Fruit fly (Drosophila melanogaster) whole organism, embryonic: ENCODE data around the gene CG14427.

Experiments used
- Abd-B ChIP-seq: fragments of 200-800 bp; sonication (Bioruptor generic); optimal IDR thresholded peaks from 2 replicates; lab custom pipeline; 2018; ENCODE audit warnings: missing biosample characterization, mild to moderate bottlenecking, missing genetic modification characterization, moderate library complexity
- BEAF-32 ChIP-seq: fragments of 200-800 bp; sonication (Bioruptor generic); optimal IDR thresholded peaks from 3 replicates; lab custom pipeline; 2017; ENCODE audit warnings: missing biosample characterization, missing genetic modification characterization, mild to moderate bottlenecking, moderate library complexity, missing genetic modification reagents
- CG10543 ChIP-seq: fragments of 200-800 bp; sonication (Bioruptor generic); optimal IDR thresholded peaks from 3 replicates; lab custom pipeline; 2017; ENCODE audit warnings: missing biosample characterization, mild to moderate bottlenecking, missing genetic modification characterization, moderate library complexity
- CG10654 ChIP-seq: fragments of 200-800 bp; sonication (Bioruptor generic); optimal IDR thresholded peaks from 2 replicates; lab custom pipeline; 2016; ENCODE audit warnings: missing biosample characterization, missing genetic modification characterization
- CG11560 ChIP-seq: fragments of 200-800 bp; sonication (Bioruptor generic); IDR thresholded peaks from 3 replicates; pipeline ENCODE4 v1.3.6; 2022; ENCODE audit warnings: missing biosample characterization, missing genetic modification characterization
- CG11695 ChIP-seq: fragments of 200-800 bp; sonication (Bioruptor generic); IDR thresholded peaks from 3 replicates; pipeline ENCODE4 v1.3.6; 2022; ENCODE audit warnings: missing biosample characterization, missing genetic modification characterization
- CG14965 ChIP-seq: fragments of 200-800 bp; sonication (Bioruptor generic); optimal IDR thresholded peaks from 2 replicates; lab custom pipeline; 2016; ENCODE audit warnings: missing biosample characterization, missing genetic modification characterization, borderline replicate concordance
- CG15073 ChIP-seq: fragments of 200-800 bp; sonication (Bioruptor generic); optimal IDR thresholded peaks from 2 replicates; lab custom pipeline; 2016; ENCODE audit warnings: missing biosample characterization, missing genetic modification characterization
- CG1603 ChIP-seq: fragments of 200-800 bp; sonication (Bioruptor generic); optimal IDR thresholded peaks from 2 replicates; lab custom pipeline; 2019; ENCODE audit warnings: missing biosample characterization, mild to moderate bottlenecking, missing genetic modification characterization, moderate library complexity
- CG16815 ChIP-seq: fragments of 200-800 bp; sonication (Bioruptor generic); optimal IDR thresholded peaks from 3 replicates; lab custom pipeline; 2017; ENCODE audit warnings: missing biosample characterization, mild to moderate bottlenecking, missing genetic modification characterization
- CG18599 ChIP-seq: fragments of 200-800 bp; sonication (Bioruptor generic); optimal IDR thresholded peaks from 3 replicates; lab custom pipeline; 2017; ENCODE audit warnings: missing biosample characterization, missing genetic modification characterization, mild to moderate bottlenecking, moderate library complexity, missing genetic modification reagents
- CG2678 ChIP-seq: fragments of 200-800 bp; sonication (Bioruptor generic); optimal IDR thresholded peaks from 3 replicates; lab custom pipeline; 2019; ENCODE audit warnings: missing biosample characterization, mild to moderate bottlenecking, missing genetic modification characterization, moderate library complexity
- CG30403 ChIP-seq: fragments of 200-800 bp; sonication (Bioruptor generic); optimal IDR thresholded peaks from 3 replicates; lab custom pipeline; 2016; ENCODE audit warnings: missing biosample characterization, missing genetic modification characterization
- CG32772 ChIP-seq: fragments of 200-800 bp; sonication (Bioruptor generic); IDR thresholded peaks from 2 replicates; pipeline ENCODE4 v1.3.6; 2022; ENCODE audit warnings: missing biosample characterization, missing genetic modification characterization
- CG5953 ChIP-seq: fragments of 200-800 bp; sonication (Bioruptor generic); IDR thresholded peaks from 2 replicates; pipeline ENCODE4 v1.3.6; 2022; ENCODE audit warnings: missing biosample characterization, missing genetic modification characterization
- CG6654 ChIP-seq: fragments of 200-800 bp; sonication (Bioruptor generic); optimal IDR thresholded peaks from 2 replicates; lab custom pipeline; 2017; ENCODE audit warnings: missing biosample characterization, mild to moderate bottlenecking, missing genetic modification characterization
- CG6791 ChIP-seq: fragments of 200-800 bp; sonication (Bioruptor generic); IDR thresholded peaks from 3 replicates; pipeline ENCODE4 v1.3.6; 2022; ENCODE audit warnings: missing biosample characterization, missing genetic modification characterization; ENCODE audit not compliant: partially characterized antibody
- CG8924 ChIP-seq: fragments of 200-800 bp; optimal IDR thresholded peaks from 3 replicates; lab custom pipeline; 2019; ENCODE audit warnings: missing biosample characterization, mild to moderate bottlenecking, missing genetic modification characterization, moderate library complexity
- CG9797 ChIP-seq: fragments of 200-800 bp; sonication (Bioruptor generic); optimal IDR thresholded peaks from 3 replicates; lab custom pipeline; 2018; ENCODE audit warnings: missing biosample characterization, mild to moderate bottlenecking, missing genetic modification characterization
- D19B ChIP-seq: fragments of 200-800 bp; sonication (Bioruptor generic); optimal IDR thresholded peaks from 2 replicates; lab custom pipeline; 2017; ENCODE audit warnings: missing biosample characterization, mild to moderate bottlenecking, missing genetic modification characterization
- Dip3 ChIP-seq: fragments of 200-800 bp; sonication (Bioruptor generic); optimal IDR thresholded peaks from 3 replicates; lab custom pipeline; 2016; ENCODE audit warnings: missing biosample characterization, missing genetic modification characterization
- Doc2 ChIP-seq: fragments of 200-800 bp; sonication (Bioruptor generic); IDR thresholded peaks from 2 replicates; pipeline ENCODE4 v1.3.6; 2022; ENCODE audit warnings: missing biosample characterization, missing genetic modification characterization
- Eip74EF ChIP-seq, 2 experiments: fragments of 200-800 bp in 1 of 2; fragments of >200 bp in 1 of 2; sonication (Bioruptor generic) in 1 of 2; optimal IDR thresholded peaks; 2 replicates each; lab custom pipeline; 2017 to 2019; ENCODE audit warnings: missing biosample characterization in 2 of 2, missing genetic modification characterization in 2 of 2, mild to moderate bottlenecking in 1 of 2, moderate library complexity in 1 of 2
- Fer3 ChIP-seq: fragments of 200-800 bp; sonication (Bioruptor generic); optimal IDR thresholded peaks from 2 replicates; lab custom pipeline; 2018; ENCODE audit warnings: missing biosample characterization, mild to moderate bottlenecking, missing genetic modification characterization, moderate library complexity
- Gug ChIP-seq: fragments of 200-800 bp; sonication (Bioruptor generic); IDR thresholded peaks from 4 replicates; pipeline ENCODE4 v1.3.6; 2022; ENCODE audit warnings: missing biosample characterization, missing genetic modification characterization
- Hand ChIP-seq: fragments of 200-800 bp; sonication (Bioruptor generic); optimal IDR thresholded peaks from 2 replicates; lab custom pipeline; 2017; ENCODE audit warnings: mild to moderate bottlenecking, missing biosample characterization, missing genetic modification reagents, missing genetic modification characterization
- Kr ChIP-seq: fragments of 200-800 bp; sonication (Bioruptor generic); optimal IDR thresholded peaks from 2 replicates; lab custom pipeline; 2017; ENCODE audit warnings: missing biosample characterization, mild to moderate bottlenecking, missing genetic modification characterization
- Mrtf ChIP-seq: fragments of 200-800 bp; sonication (Bioruptor generic); IDR thresholded peaks from 3 replicates; pipeline ENCODE4 v1.3.6; 2022; ENCODE audit warnings: missing biosample characterization, missing genetic modification characterization
- NC2α ChIP-seq: fragments of 200-800 bp; sonication (Bioruptor generic); optimal IDR thresholded peaks from 2 replicates; lab custom pipeline; 2016; ENCODE audit warnings: missing biosample characterization, missing genetic modification characterization
- NFAT ChIP-seq: fragments of 200-800 bp; sonication (Bioruptor generic); IDR thresholded peaks from 2 replicates; pipeline ENCODE4 v1.3.6; 2022; ENCODE audit warnings: missing biosample characterization, missing genetic modification characterization
- Nf-YB ChIP-seq: fragments of 200-800 bp; sonication (Bioruptor generic); optimal IDR thresholded peaks from 3 replicates; lab custom pipeline; 2019; ENCODE audit warnings: missing biosample characterization, mild to moderate bottlenecking, missing genetic modification characterization, moderate library complexity
- Sry-δ ChIP-seq: fragments of 200-800 bp; sonication (Bioruptor generic); optimal IDR thresholded peaks from 2 replicates; lab custom pipeline; 2016; ENCODE audit warnings: missing biosample characterization, missing genetic modification characterization
- Taf1 ChIP-seq: fragments of 200-800 bp; sonication (Bioruptor generic); IDR thresholded peaks from 2 replicates; pipeline ENCODE4 v1.3.6; 2022; ENCODE audit warnings: missing biosample characterization, missing genetic modification characterization
- al ChIP-seq: fragments of 200-800 bp; sonication (Bioruptor generic); IDR thresholded peaks from 2 replicates; pipeline ENCODE4 v1.3.6; 2022; ENCODE audit warnings: missing biosample characterization, missing genetic modification characterization
- chm ChIP-seq: fragments of 200-800 bp; sonication (Bioruptor generic); IDR thresholded peaks from 2 replicates; pipeline ENCODE4 v1.3.6; 2022; ENCODE audit warnings: missing biosample characterization, missing genetic modification characterization
- corto ChIP-seq: fragments of 200-800 bp; sonication (Bioruptor generic); optimal IDR thresholded peaks from 2 replicates; lab custom pipeline; 2016; ENCODE audit warnings: missing biosample characterization, mild to moderate bottlenecking, missing genetic modification characterization, moderate library complexity
- croc ChIP-seq: fragments of 200-800 bp; sonication (Bioruptor generic); conservative IDR thresholded peaks from 3 replicates; pipeline ENCODE4 v1.3.6; 2022; ENCODE audit warnings: missing biosample characterization, missing genetic modification characterization
- disco-r ChIP-seq: fragments of 200-800 bp; sonication (Bioruptor generic); optimal IDR thresholded peaks from 2 replicates; lab custom pipeline; 2016; ENCODE audit warnings: missing biosample characterization, missing genetic modification characterization
- dmrt99B ChIP-seq: fragments of 200-800 bp; sonication (Bioruptor generic); optimal IDR thresholded peaks from 2 replicates; lab custom pipeline; 2018; ENCODE audit warnings: missing biosample characterization, mild to moderate bottlenecking, missing genetic modification characterization, moderate library complexity
- gem ChIP-seq: fragments of 200-800 bp; sonication (Bioruptor generic); optimal IDR thresholded peaks from 2 replicates; lab custom pipeline; 2019; ENCODE audit warnings: missing biosample characterization, mild to moderate bottlenecking, missing genetic modification characterization, moderate library complexity
- gro ChIP-seq: fragments of 200-800 bp; sonication (Bioruptor generic); optimal IDR thresholded peaks from 2 replicates; lab custom pipeline; 2016; ENCODE audit warnings: missing biosample characterization, missing genetic modification characterization
- mam ChIP-seq: fragments of 200-800 bp; sonication (Bioruptor generic); optimal IDR thresholded peaks from 3 replicates; lab custom pipeline; 2016; ENCODE audit warnings: missing biosample characterization, missing genetic modification characterization
- nerfin-1 ChIP-seq: fragments of 200-800 bp; sonication (Bioruptor generic); optimal IDR thresholded peaks from 3 replicates; lab custom pipeline; 2019; ENCODE audit warnings: missing biosample characterization, mild to moderate bottlenecking, missing genetic modification characterization, moderate library complexity
- nmo ChIP-seq: fragments of 200-800 bp; sonication (Bioruptor generic); optimal IDR thresholded peaks from 2 replicates; lab custom pipeline; 2018; ENCODE audit warnings: missing biosample characterization, mild to moderate bottlenecking, missing genetic modification characterization, moderate library complexity
- nom ChIP-seq: fragments of 200-800 bp; sonication (Bioruptor generic); optimal IDR thresholded peaks from 2 replicates; lab custom pipeline; 2017; ENCODE audit warnings: missing biosample characterization, missing genetic modification characterization, mild to moderate bottlenecking, moderate library complexity, missing genetic modification reagents
- onecut ChIP-seq: fragments of 200-800 bp; sonication (Bioruptor generic); IDR thresholded peaks from 2 replicates; pipeline ENCODE4 v1.3.6; 2022; ENCODE audit warnings: missing biosample characterization, missing genetic modification characterization
- sc ChIP-seq, 3 experiments: fragments of >200 bp in 2 of 3; fragments of 200-800 bp in 1 of 3; sonication (Bioruptor generic) in 1 of 3; optimal IDR thresholded peaks; 2 replicates in 2 of 3; 3 replicates in 1 of 3; lab custom pipeline; 2017; ENCODE audit warnings: mild to moderate bottlenecking in 1 of 3, missing biosample characterization in 1 of 3, missing genetic modification characterization in 1 of 3, missing genetic modification reagents in 1 of 3
- sens ChIP-seq: fragments of 200-800 bp; sonication (Bioruptor generic); peaks from one replicate; lab custom pipeline; 2016; ENCODE audit warnings: missing biosample characterization, missing genetic modification characterization
- tgo ChIP-seq: fragments of 200-800 bp; sonication (Bioruptor generic); IDR thresholded peaks from 3 replicates; pipeline ENCODE4 v1.3.6; 2022; ENCODE audit warnings: missing biosample characterization, missing genetic modification characterization
- tx ChIP-seq: fragments of 200-800 bp; sonication (Bioruptor generic); optimal IDR thresholded peaks from 2 replicates; lab custom pipeline; 2016; ENCODE audit warnings: missing biosample characterization, missing genetic modification characterization
- usp ChIP-seq: fragments of >200 bp; optimal IDR thresholded peaks from 2 replicates; lab custom pipeline; 2017; ENCODE audit warnings: missing biosample characterization, missing genetic modification characterization

CG14427 gene

dm6 chrX:7067248-7067647, 26.8 kb downstream of the CG14427 start (continued):
- TF ChIP-seq CG30403 (GFP tag; lab: Kevin White, UChicago) (peak; percentile 1), BEAF-32 (GFP tag; lab: Kevin White, UChicago) (no peak), disco-r (GFP tag; lab: Kevin White, UChicago) (no peak), CG32772 (GFP tag; lab: Robert Waterston, UW) (no peak), tx (GFP tag; lab: Kevin White, UChicago) (no peak), CG5953 (GFP tag; lab: Robert Waterston, UW) (no peak), gem (peak; percentile 38), nmo (GFP tag; lab: Kevin White, UChicago) (peak; percentile 29), Eip74EF (GFP tag; optimal IDR thresholded peaks at IDR 0.05; lab: Kevin White, UChicago) (no peak), CG11695 (GFP tag; lab: Robert Waterston, UW) (0 out of 3 replicates have a peak, but pooled peaks have one; percentile 7), usp (no peak), CG15073 (no peak), Nf-YB (no peak), NC2α (GFP tag; lab: Kevin White, UChicago) (no peak), Taf1 (no peak), CG6791 (GFP tag; lab: Robert Waterston, UW) (no peak), chm (GFP tag; lab: Robert Waterston, UW) (no peak), CG8924 (tag; lab: Kevin White, UChicago) (no peak), CG10654 (GFP tag; lab: Kevin White, UChicago) (no peak), NFAT (GFP tag; lab: Robert Waterston, UW) (no peak), corto (no peak), CG9797 (GFP tag; lab: Kevin White, UChicago) (no peak), CG11560 (no peak), Fer3 (tag; lab: Kevin White, UChicago) (no peak), dmrt99B (tag; lab: Kevin White, UChicago) (no peak), Abd-B (no peak), al (peak; percentile 51), sc (optimal IDR thresholded peaks at IDR 0.05; lab: Kevin White, UChicago) (no peak), sc (GFP tag; optimal IDR thresholded peaks at IDR 0.05; lab: Kevin White, UChicago) (no peak), D19B (GFP tag; lab: Kevin White, UChicago) (peak; percentile 20), Mrtf (no peak), gro (GFP tag; lab: Kevin White, UChicago) (no peak), CG1603 (tag; lab: Kevin White, UChicago) (no peak), Gug (GFP tag; lab: Robert Waterston, UW) (no peak), CG6654 (GFP tag; lab: Kevin White, UChicago) (no peak), Kr (GFP tag; lab: Kevin White, UChicago) (no peak), Sry-δ (GFP tag; lab: Kevin White, UChicago) (no peak), CG16815 (GFP tag; lab: Kevin White, UChicago) (no peak), nerfin-1 (tag; lab: Kevin White, UChicago) (no peak), croc (GFP tag; lab: Robert Waterston, UW) (no peak), Hand (GFP tag; lab: Kevin White, UChicago) (no peak), tgo (GFP tag; lab: Robert Waterston, UW) (no peak), CG2678 (tag; lab: Kevin White, UChicago) (peak; percentile 35), CG18599 (GFP tag; lab: Kevin White, UChicago) (peak; percentile 51), Doc2 (GFP tag; lab: Robert Waterston, UW) (no peak), onecut (GFP tag; lab: Robert Waterston, UW) (no peak), Dip3 (GFP tag; lab: Kevin White, UChicago) (no peak), CG10543 (GFP tag; lab: Kevin White, UChicago) (peak; percentile 30), nom (GFP tag; lab: Kevin White, UChicago) (peak; percentile 5), sens (peak; percentile 30), mam (GFP tag; lab: Kevin White, UChicago) (no peak), CG14965 (no peak)
